Worm (Caenorhabditis elegans) whole organism, L4/young adult: ENCODE data around the gene clec-198.
"Not testable (repeated sequence)": the region's sequence is repeated elsewhere in the genome, so short reads cannot be mapped to it uniquely, and the experiment has no call there.

Experiments used
- W03F9.2 ChIP-seq: fragments of 150-350 bp; optimal IDR thresholded peaks from 2 replicates; lab custom pipeline; 2014; ENCODE audit warnings: missing biosample characterization, missing genetic modification characterization
- dao-5 ChIP-seq: sonication (generic microtip); optimal IDR thresholded peaks from 2 replicates; lab custom pipeline; 2016; ENCODE audit warnings: missing genotype, missing genetic modification characterization, moderate library complexity, missing compliant biosample characterization
- him-1 ChIP-seq: sonication (generic microtip); optimal IDR thresholded peaks from 2 replicates; lab custom pipeline; 2016; ENCODE audit warnings: missing genotype, missing genetic modification reagents, missing genetic modification characterization, missing compliant biosample characterization

Gene clec-198

DNA sequence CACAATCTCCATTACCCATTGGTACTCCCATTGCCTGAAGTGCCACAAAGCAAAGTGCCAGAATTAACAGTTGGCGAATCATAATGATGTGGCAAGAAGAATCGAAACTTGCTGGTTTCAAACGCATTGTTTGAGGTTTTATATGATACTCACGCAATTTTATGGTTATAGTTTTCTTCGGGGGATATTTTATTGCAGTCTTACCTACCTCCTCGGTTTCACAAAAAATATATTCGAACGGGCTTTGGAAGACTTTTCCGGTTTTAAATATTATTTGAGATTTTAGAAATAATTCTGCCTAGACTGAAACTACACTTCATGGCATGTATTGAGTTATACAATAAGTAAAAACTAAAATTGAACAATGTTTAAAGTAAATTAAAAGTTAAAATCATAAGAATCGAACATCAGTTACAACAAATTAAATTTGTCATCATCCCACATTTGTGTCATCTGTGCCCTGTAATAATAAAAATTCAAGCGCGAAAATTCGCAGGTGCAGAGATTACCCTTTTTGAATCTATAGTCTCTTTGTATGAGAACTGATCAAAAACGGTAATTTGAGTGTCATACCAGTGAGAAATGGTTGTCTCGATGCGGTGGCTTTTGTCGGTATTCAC lies at the start of gene clec-198, which contains the start of gene clec-197:
Gene clec-198, plus strand, starts transcription at position 570 of the 620 bp plus-strand sequence.
Gene clec-197, minus strand, starts transcription at position 101 of the 620 bp plus-strand sequence.
- TF ChIP-seq W03F9.2 (tag; lab: Kevin White, UChicago): no peak
- no peak for TF ChIP-seq him-1 (tag; lab: Kevin White, UChicago)
- no peak for TF ChIP-seq dao-5 (tag; lab: Kevin White, UChicago)

DNA sequence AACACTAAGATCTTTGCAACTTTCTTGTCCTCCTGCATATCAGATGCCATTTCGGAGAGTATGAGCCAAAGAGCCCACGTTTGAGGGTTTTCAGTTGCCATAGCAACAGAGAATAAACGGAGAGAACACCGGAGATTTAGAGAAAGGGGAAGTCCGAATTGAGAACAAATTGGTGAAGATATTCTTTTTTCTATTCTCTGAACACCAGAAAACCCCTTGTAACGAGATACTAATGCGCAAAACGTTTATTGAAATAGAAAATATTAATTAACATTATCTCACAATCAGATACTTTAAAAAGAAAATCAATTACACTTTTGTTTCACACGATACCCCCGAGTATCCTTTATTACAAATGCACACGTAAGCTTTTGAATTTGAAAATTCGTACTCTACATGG lies 45.0 kb upstream of the clec-198 start, which contains the start of gene ifta-2:
Gene ifta-2, minus strand, starts transcription at position 101 of the 400 bp plus-strand sequence.
- TF ChIP-seq W03F9.2 (tag; lab: Kevin White, UChicago): no peak
- no peak for TF ChIP-seq him-1 (tag; lab: Kevin White, UChicago)
- no peak for TF ChIP-seq dao-5 (tag; lab: Kevin White, UChicago)

DNA sequence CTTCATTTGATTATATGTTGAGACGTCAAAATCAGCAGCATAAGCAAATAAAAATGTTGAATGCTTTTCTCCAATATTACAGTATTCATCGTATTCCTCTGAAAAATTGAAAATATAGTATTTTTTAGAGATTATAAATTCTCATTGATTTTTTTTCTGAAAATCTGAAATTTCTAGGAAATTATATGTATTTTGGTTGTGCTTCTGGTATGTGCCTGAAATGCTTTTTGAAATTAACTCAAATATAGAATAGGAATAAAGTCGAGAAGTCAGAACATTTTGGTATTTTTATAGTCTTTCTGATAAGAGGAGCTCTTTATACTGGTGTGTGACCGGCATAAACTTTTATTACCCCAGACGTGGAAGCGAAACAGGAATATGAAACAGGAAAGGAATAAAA lies 39.7 kb upstream of the clec-198 start, which contains the start of gene T28F3.8:
Gene T28F3.8, minus strand, starts transcription at position 101 of the 400 bp plus-strand sequence.
- TF ChIP-seq W03F9.2, dao-5, him-1 (tag; lab: Kevin White, UChicago): not testable (repeated sequence)

DNA sequence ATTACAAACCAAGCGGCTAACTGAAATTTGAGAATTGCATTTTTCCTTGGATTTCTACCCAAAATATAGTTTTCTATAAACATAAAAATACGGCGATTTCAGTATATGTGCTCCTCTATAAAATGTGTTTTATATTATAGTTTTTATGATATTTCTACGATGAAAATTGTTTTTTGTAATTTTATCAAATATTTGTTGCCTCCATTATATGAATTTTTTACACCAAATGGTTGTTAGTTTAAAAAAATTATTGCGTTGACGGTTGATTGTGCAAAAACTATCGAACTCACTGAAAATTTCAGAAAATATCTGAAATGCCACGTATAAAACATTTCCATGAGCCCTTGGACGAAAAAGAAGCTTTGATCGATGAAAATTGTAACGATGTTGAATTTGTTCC lies 38.8 kb upstream of the clec-198 start, which contains the start of gene T28F3.9:
Gene T28F3.9, plus strand, starts transcription at position 301 of the 400 bp plus-strand sequence.
- TF ChIP-seq him-1 (tag; lab: Kevin White, UChicago) (no peak), W03F9.2 (tag; lab: Kevin White, UChicago) (no peak), dao-5 (tag; lab: Kevin White, UChicago) (no peak)

DNA sequence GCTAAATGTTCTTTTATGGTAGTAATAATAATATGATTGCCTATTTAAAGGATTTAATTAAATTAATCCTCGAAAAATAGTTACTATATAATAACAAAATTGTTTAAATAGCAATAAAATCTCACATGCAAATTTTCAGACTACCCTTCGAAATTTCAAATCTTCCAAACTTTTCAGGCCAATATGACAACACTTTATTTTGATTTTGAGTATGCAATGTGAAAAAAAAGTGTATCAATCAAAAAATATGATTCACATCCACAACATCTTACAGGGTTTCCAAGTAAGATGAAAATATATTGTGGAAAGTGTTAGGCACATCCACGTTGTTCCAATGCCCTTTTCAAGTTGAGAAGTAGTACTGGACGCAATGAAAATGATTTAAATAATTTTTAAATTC lies 35.1 kb upstream of the clec-198 start, which contains the start of gene snf-9:
Gene snf-9, plus strand, starts transcription at position 301 of the 400 bp plus-strand sequence.
- no peak for TF ChIP-seq him-1 (tag; lab: Kevin White, UChicago)

DNA sequence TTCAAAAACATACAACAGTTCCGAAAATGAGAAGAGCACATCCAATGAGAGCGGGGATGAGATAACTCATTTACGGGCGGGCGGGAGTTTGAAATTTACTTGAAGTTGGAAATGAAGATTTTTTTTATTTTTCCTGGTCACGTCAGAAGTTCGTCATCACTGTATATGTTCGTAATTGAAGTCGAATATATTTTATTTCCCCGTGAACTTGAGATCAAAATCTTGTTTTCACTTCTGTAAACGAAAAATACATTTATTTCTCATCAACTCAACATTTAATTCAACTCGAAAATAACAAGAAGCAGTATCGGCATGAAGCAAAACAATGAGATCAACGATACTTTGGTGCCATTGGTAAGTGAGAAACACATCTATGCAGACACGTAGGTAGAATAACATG lies 30.6 kb upstream of the clec-198 start, which contains the start of gene C49C3.20:
Gene C49C3.20, minus strand, starts transcription at position 101 of the 400 bp plus-strand sequence.
- no peak for TF ChIP-seq W03F9.2 (tag; lab: Kevin White, UChicago)
- TF ChIP-seq him-1 (tag; lab: Kevin White, UChicago): no peak
- no peak for TF ChIP-seq dao-5 (tag; lab: Kevin White, UChicago)

DNA sequence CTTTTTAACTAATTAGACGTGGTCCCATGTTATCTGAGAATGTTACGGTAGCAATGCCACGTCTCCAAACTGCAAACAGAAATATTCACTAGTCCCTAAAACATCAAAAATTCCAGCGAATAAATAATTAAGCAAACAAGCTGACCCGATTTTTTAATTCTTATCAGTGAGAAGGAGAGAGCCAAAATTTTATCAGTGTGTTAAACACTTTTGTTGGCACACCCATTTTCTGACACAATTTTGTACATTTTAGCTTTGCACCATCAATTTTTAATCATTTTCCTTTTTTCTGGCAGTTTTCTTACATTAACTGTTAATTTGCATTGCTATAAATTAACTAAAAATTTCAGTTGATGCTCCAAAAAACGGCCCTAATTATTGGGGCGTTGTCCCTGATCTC lies 26.5 kb upstream of the clec-198 start, which contains the start of gene C49C3.4:
Gene C49C3.4, plus strand, starts transcription at position 351 of the 400 bp plus-strand sequence.
- TF ChIP-seq W03F9.2 (tag; lab: Kevin White, UChicago) (no peak), him-1 (tag; lab: Kevin White, UChicago) (no peak), dao-5 (tag; lab: Kevin White, UChicago) (no peak)

DNA sequence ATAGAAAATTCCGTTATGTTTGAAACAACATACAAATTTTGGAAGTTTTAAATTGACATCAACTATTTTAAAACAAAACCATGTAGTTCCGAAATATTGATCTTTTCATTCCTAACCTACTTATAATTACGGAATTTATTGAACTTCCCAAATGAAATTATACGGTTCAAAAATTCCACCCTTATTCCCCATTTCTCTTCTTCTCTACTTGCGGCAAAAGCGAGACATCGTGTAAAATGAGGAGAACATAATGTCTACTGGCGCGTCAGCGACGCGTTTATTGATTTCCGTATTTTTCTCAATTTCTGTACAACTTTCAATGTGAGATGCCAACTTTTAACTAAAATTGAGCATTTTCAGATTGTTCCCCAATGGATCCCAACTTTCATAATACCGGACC lies 18.1 kb upstream of the clec-198 start, which contains the start of gene ceh-88:
Gene ceh-88, plus strand, starts transcription at position 355 of the 400 bp plus-strand sequence.
- no peak for TF ChIP-seq W03F9.2 (tag; lab: Kevin White, UChicago)
- TF ChIP-seq dao-5 (tag; lab: Kevin White, UChicago): no peak
- no peak for TF ChIP-seq him-1 (tag; lab: Kevin White, UChicago)

DNA sequence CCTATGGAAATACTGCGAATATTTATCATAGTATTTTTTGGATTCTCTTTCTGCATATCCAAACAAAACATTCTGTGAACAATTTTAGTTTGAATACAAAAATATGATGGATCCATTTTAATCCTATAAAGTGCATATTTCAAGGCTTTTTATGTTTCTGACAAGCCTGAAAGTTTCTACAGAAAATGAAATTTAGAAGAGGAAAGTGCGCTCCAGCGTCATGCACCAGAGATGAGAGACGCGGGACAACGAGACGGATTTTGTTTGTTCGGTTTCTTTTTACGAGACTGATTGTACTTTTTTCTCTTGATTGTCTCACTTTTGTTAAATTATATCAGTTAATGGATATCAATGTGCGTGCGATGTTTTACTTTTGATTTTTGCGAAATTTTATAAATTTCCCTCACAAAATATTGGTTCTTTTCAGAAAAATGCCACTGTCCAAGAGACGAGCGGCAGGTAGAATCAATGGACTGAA lies 15.8 kb upstream of the clec-198 start, which contains the start of gene C49C3.6:
Gene C49C3.6, plus strand, starts transcription at position 428 of the 478 bp plus-strand sequence.
- TF ChIP-seq W03F9.2 (tag; lab: Kevin White, UChicago) (no peak), him-1 (tag; lab: Kevin White, UChicago) (no peak), dao-5 (tag; lab: Kevin White, UChicago) (no peak)

DNA sequence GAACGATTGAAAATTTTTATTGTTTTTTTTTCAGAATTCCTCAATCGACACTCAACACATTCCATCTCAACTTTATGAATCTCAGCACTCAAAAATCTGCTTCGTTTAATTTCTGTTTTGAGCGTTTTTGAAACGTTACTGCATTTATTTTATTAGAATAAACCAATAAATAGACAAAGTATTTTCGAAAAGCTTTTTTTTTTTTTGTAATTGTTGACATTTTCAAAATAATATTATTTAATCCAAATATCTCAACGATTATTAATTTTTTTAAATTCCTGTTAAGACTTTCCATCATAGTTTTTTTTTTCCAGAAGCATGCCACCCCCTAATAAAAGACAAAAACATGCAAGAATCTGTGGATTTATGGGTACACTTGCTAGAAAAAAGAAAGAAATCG lies 14.7 kb upstream of the clec-198 start, which contains the start of gene C49C3.7:
Gene C49C3.7, plus strand, starts transcription at position 301 of the 400 bp plus-strand sequence.
- TF ChIP-seq W03F9.2 (tag; lab: Kevin White, UChicago) (no peak), him-1 (tag; lab: Kevin White, UChicago) (no peak)

DNA sequence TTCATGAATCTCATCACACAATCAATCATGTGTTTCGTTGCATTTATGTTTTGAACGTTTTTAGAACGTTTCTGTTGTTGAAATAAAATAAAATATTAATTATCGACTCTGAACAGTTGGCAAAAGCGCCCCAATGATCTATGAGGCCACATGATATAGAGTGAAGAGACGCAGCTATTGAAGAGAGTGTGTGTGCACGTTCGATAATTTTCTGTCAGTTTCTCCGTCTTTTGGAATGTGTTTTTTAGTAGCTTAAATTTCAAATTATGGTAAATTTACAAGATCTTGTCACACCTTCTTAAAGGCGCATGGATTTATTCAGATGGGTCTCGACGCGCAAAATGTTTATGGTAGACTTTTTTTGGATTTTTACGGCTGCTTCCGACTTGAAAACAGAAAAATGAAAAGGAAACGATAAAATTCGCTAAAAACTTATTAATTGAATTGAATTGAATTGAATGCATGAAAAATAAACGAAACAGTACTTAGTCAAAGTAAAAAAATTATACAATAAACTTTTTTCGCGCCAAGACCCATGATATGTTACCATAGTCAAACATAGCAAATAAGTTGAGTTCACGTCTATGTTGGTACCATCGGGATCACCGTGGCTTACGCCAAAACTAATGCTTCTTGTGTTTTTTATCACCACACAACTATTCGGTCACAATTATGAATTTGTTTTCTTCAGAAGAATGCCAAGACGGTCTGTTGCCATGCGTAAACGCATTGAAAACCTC lies 13.3 kb upstream of the clec-198 start, which contains the start of gene C49C3.15:
Gene C49C3.15, plus strand, starts transcription at position 690 of the 740 bp plus-strand sequence.
- no peak for TF ChIP-seq W03F9.2 (tag; lab: Kevin White, UChicago)
- TF ChIP-seq dao-5 (tag; lab: Kevin White, UChicago): no peak
- no peak for TF ChIP-seq him-1 (tag; lab: Kevin White, UChicago)

DNA sequence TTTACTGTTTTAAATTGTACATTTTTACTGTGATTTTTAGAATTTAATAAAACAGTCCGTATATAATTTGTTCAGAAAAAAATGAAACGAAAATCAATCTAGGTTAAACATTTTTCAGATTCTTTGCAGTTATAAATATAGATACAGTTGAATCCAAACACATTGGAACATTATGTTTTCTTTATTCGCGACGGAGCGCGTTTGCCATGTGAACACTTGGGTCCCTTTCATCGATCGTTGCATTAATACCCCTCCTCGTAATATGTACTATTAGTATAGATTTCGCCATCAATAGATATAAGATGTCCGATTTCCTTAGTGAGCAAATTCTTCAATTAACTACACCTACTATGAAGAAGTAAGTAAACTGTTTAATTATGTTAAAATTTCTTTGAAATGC lies 11.9 kb upstream of the clec-198 start, which contains the start of gene C49C3.8:
Gene C49C3.8, plus strand, starts transcription at position 173 of the 400 bp plus-strand sequence.
- TF ChIP-seq him-1 (tag; lab: Kevin White, UChicago) (no peak), W03F9.2 (tag; lab: Kevin White, UChicago) (no peak), dao-5 (tag; lab: Kevin White, UChicago) (no peak)
